Worm (Caenorhabditis elegans) whole organism, L2 larva: ENCODE results near the gene srh-25.

Source experiments
- C34F6.9 ChIP-seq: fragments of 150-350 bp; optimal IDR thresholded peaks from 2 replicates; lab custom pipeline; 2014; ENCODE audit warnings: missing biosample characterization, missing genetic modification characterization
- F13H6.1 ChIP-seq: sonication (generic microtip); optimal IDR thresholded peaks from 2 replicates; lab custom pipeline; 2016; ENCODE audit warnings: missing genetic modification characterization, missing compliant biosample characterization
- R02D3.7 ChIP-seq: fragments of 150-350 bp; optimal IDR thresholded peaks from 2 replicates; lab custom pipeline; 2014; ENCODE audit warnings: missing biosample characterization, missing genetic modification characterization
- Y55F3AM.14 ChIP-seq: fragments of 200-800 bp; sonication (Bioruptor generic); optimal IDR thresholded peaks from 2 replicates; lab custom pipeline; 2018; ENCODE audit warnings: mild to moderate bottlenecking, missing genetic modification characterization, missing compliant biosample characterization
- ZK546.5 ChIP-seq: sonication (generic microtip); optimal IDR thresholded peaks from 2 replicates; lab custom pipeline; 2017; ENCODE audit warnings: missing biosample characterization, missing genetic modification characterization
- alr-1 ChIP-seq: fragments of 150-350 bp; optimal IDR thresholded peaks from 2 replicates; lab custom pipeline; 2014; ENCODE audit warnings: missing biosample characterization, missing genetic modification characterization
- aly-2 ChIP-seq: fragments of 150-350 bp; optimal IDR thresholded peaks from 2 replicates; lab custom pipeline; 2014; ENCODE audit warnings: missing biosample characterization, missing genetic modification characterization
- ama-1 ChIP-seq: fragments of 150-350 bp; optimal IDR thresholded peaks from 2 replicates; lab custom pipeline; 2018; ENCODE audit warnings: inconsistent platforms
- blmp-1 ChIP-seq: sonication (generic microtip); optimal IDR thresholded peaks from 2 replicates; lab custom pipeline; 2017; ENCODE audit warnings: missing genetic modification characterization, mild to moderate bottlenecking, missing compliant biosample characterization, antibody characterized with exemption, moderate library complexity; ENCODE audit not compliant: insufficient read depth
- ceh-16 ChIP-seq: fragments of 150-350 bp; optimal IDR thresholded peaks from 2 replicates; lab custom pipeline; 2014; ENCODE audit warnings: missing biosample characterization, missing genetic modification characterization
- ceh-82 ChIP-seq: fragments of 150-350 bp; optimal IDR thresholded peaks from 2 replicates; lab custom pipeline; 2014; ENCODE audit warnings: missing biosample characterization, missing genetic modification characterization
- crh-2 ChIP-seq: sonication (generic microtip); optimal IDR thresholded peaks from 2 replicates; lab custom pipeline; 2017; ENCODE audit warnings: missing biosample characterization, missing genetic modification characterization
- dmd-4 ChIP-seq: sonication (generic microtip); optimal IDR thresholded peaks from 2 replicates; lab custom pipeline; 2017; ENCODE audit warnings: missing biosample characterization, missing genetic modification characterization
- egl-27 ChIP-seq: sonication (generic microtip); optimal IDR thresholded peaks from 3 replicates; lab custom pipeline; 2017; ENCODE audit warnings: missing biosample characterization, missing genetic modification reagents, missing genetic modification characterization
- elt-1 ChIP-seq: fragments of 150-350 bp; optimal IDR thresholded peaks from 2 replicates; lab custom pipeline; 2014; ENCODE audit warnings: missing biosample characterization, missing genetic modification characterization
- elt-3 ChIP-seq: sonication (generic microtip); optimal IDR thresholded peaks from 2 replicates; lab custom pipeline; 2017; ENCODE audit warnings: missing biosample characterization, missing genetic modification characterization
- fos-1 ChIP-seq: fragments of 150-350 bp; optimal IDR thresholded peaks from 2 replicates; lab custom pipeline; 2014; ENCODE audit warnings: missing biosample characterization, missing genetic modification characterization
- gmeb-1 ChIP-seq: fragments of 150-350 bp; optimal IDR thresholded peaks from 2 replicates; lab custom pipeline; 2014; ENCODE audit warnings: missing biosample characterization, missing genetic modification characterization
- lin-11 ChIP-seq: fragments of 150-350 bp; sonication (generic microtip); optimal IDR thresholded peaks from 2 replicates; lab custom pipeline; 2014; ENCODE audit warnings: missing biosample characterization, missing genetic modification characterization, inconsistent platforms, mixed read lengths
- lin-13 ChIP-seq: fragments of 150-350 bp; optimal IDR thresholded peaks from 2 replicates; lab custom pipeline; 2014; ENCODE audit warnings: missing biosample characterization, missing genetic modification reagents, missing genetic modification characterization
- lin-39 ChIP-seq: fragments of 150-350 bp; optimal IDR thresholded peaks from 2 replicates; lab custom pipeline; 2014; ENCODE audit warnings: missing biosample characterization, missing genetic modification reagents, missing genetic modification characterization
- lsy-2 ChIP-seq, 2 experiments: fragments of 150-350 bp in 1 of 2; sonication (generic microtip) in 1 of 2; optimal IDR thresholded peaks; 2 replicates each; lab custom pipeline; 2014 to 2017; ENCODE audit warnings: missing biosample characterization in 2 of 2, missing genetic modification characterization in 2 of 2
- mab-5 ChIP-seq: fragments of 150-350 bp; optimal IDR thresholded peaks from 2 replicates; lab custom pipeline; 2014; ENCODE audit warnings: missing biosample characterization, missing genetic modification characterization
- mbf-1 ChIP-seq: sonication (generic microtip); optimal IDR thresholded peaks from 2 replicates; lab custom pipeline; 2017; ENCODE audit warnings: missing biosample characterization, missing genetic modification characterization
- mdl-1 ChIP-seq, 2 experiments: fragments of 150-350 bp in 1 of 2; sonication (generic microtip) in 1 of 2; optimal IDR thresholded peaks; 2 replicates each; lab custom pipeline; 2017; ENCODE audit warnings: missing biosample characterization in 2 of 2, missing genetic modification characterization in 2 of 2
- nhr-10 ChIP-seq: sonication (generic microtip); optimal IDR thresholded peaks from 2 replicates; lab custom pipeline; 2017; ENCODE audit warnings: missing biosample characterization, missing genetic modification characterization
- nhr-11 ChIP-seq: fragments of 150-350 bp; optimal IDR thresholded peaks from 2 replicates; lab custom pipeline; 2014; ENCODE audit warnings: missing biosample characterization, missing genetic modification characterization
- nhr-12 ChIP-seq: fragments of 150-350 bp; optimal IDR thresholded peaks from 2 replicates; lab custom pipeline; 2014; ENCODE audit warnings: missing biosample characterization, missing genetic modification characterization
- nhr-129 ChIP-seq: fragments of 150-350 bp; optimal IDR thresholded peaks from 2 replicates; lab custom pipeline; 2014; ENCODE audit warnings: missing biosample characterization, missing genetic modification characterization
- nhr-21 ChIP-seq: fragments of 150-350 bp; optimal IDR thresholded peaks from 2 replicates; lab custom pipeline; 2014; ENCODE audit warnings: missing biosample characterization, missing genetic modification characterization
- nhr-23 ChIP-seq: fragments of 150-350 bp; optimal IDR thresholded peaks from 2 replicates; lab custom pipeline; 2014; ENCODE audit warnings: missing biosample characterization, missing genetic modification reagents, missing genetic modification characterization
- nhr-237 ChIP-seq: fragments of 150-350 bp; optimal IDR thresholded peaks from 2 replicates; lab custom pipeline; 2014; ENCODE audit warnings: missing biosample characterization, missing genetic modification characterization
- nhr-25 ChIP-seq: fragments of 150-350 bp; sonication (generic microtip); optimal IDR thresholded peaks from 3 replicates; lab custom pipeline; 2014; ENCODE audit warnings: missing biosample characterization, missing genetic modification characterization
- nhr-6 ChIP-seq: fragments of 150-350 bp; optimal IDR thresholded peaks from 2 replicates; lab custom pipeline; 2014; ENCODE audit warnings: missing biosample characterization, missing genetic modification characterization
- nhr-77 ChIP-seq: fragments of 150-350 bp; optimal IDR thresholded peaks from 2 replicates; lab custom pipeline; 2014; ENCODE audit warnings: missing biosample characterization, missing genetic modification characterization
- peb-1 ChIP-seq: fragments of 150-350 bp; optimal IDR thresholded peaks from 2 replicates; lab custom pipeline; 2014; ENCODE audit warnings: missing biosample characterization, missing genetic modification characterization
- sem-4 ChIP-seq: fragments of 150-350 bp; optimal IDR thresholded peaks from 2 replicates; lab custom pipeline; 2014; ENCODE audit warnings: missing biosample characterization, missing genetic modification reagents, missing genetic modification characterization
- skn-1 ChIP-seq: sonication (generic microtip); optimal IDR thresholded peaks from 2 replicates; lab custom pipeline; 2017; ENCODE audit warnings: missing biosample characterization, missing genetic modification characterization
- sma-3 ChIP-seq: sonication (generic microtip); optimal IDR thresholded peaks from 2 replicates; lab custom pipeline; 2016; ENCODE audit warnings: missing genetic modification reagents, missing genetic modification characterization, missing compliant biosample characterization
- sma-9 ChIP-seq, 2 experiments: fragments of 150-350 bp in 1 of 2; sonication (generic microtip) in 1 of 2; optimal IDR thresholded peaks; 2 replicates each; lab custom pipeline; 2014 to 2016; ENCODE audit warnings: missing genetic modification characterization in 2 of 2, mild to moderate bottlenecking in 1 of 2, missing biosample characterization in 1 of 2, missing compliant biosample characterization in 1 of 2, missing genetic modification reagents in 1 of 2, moderate library complexity in 1 of 2
- snpc-4 ChIP-seq: fragments of 150-350 bp; optimal IDR thresholded peaks from 2 replicates; lab custom pipeline; 2014; ENCODE audit warnings: missing biosample characterization, missing genetic modification characterization
- unc-39 ChIP-seq: fragments of 150-350 bp; optimal IDR thresholded peaks from 2 replicates; lab custom pipeline; 2014; ENCODE audit warnings: missing biosample characterization, missing genetic modification characterization
- unc-55 ChIP-seq: fragments of 150-350 bp; sonication (generic microtip); optimal IDR thresholded peaks from 3 replicates; lab custom pipeline; 2014; ENCODE audit warnings: missing biosample characterization, missing genetic modification reagents, missing genetic modification characterization
- unc-62 ChIP-seq: fragments of 150-350 bp; optimal IDR thresholded peaks from 2 replicates; lab custom pipeline; 2014; ENCODE audit warnings: missing biosample characterization, missing genetic modification reagents, missing genetic modification characterization
- zag-1 ChIP-seq: fragments of 150-350 bp; optimal IDR thresholded peaks from 2 replicates; lab custom pipeline; 2014; ENCODE audit warnings: missing biosample characterization, missing genetic modification characterization
- ztf-1 ChIP-seq: fragments of 200-800 bp; sonication (Bioruptor generic); conservative IDR thresholded peaks from 2 replicates; pipeline ENCODE4 v1.3.6; 2022; ENCODE audit warnings: missing genetic modification characterization, missing compliant biosample characterization
- ztf-11 ChIP-seq: sonication (generic microtip); optimal IDR thresholded peaks from 2 replicates; lab custom pipeline; 2017; ENCODE audit warnings: missing biosample characterization, missing genetic modification characterization
- ztf-4 ChIP-seq: fragments of 150-350 bp; optimal IDR thresholded peaks from 2 replicates; lab custom pipeline; 2014; ENCODE audit warnings: missing biosample characterization, missing genetic modification characterization

Gene srh-25

DNA sequence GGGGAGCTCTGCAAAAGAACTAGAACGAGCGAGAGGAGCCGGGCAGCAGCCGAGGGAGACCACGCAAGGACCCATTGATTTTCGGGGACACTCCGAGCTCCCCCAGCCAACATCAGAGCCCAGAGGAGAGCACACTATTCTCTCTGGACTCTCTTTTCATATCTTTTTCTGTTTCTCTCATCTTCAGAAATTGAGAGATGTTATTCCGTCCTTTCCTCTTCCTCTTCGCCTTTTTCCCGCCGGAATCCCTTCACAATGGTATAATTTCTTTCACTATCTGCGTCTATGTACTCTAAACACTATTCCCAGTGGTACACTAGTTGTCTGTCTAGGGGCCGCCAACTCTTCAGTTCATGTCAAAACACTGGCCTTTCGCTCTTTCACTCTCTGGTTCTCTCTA lies 31.8 kb upstream of the srh-25 start:
- peak; percentile 63 for TF ChIP-seq nhr-25 (tag; lab: Kevin White, UChicago)
- TF ChIP-seq alr-1 (tag; lab: Kevin White, UChicago), result no peak
- TF ChIP-seq aly-2, result no peak
- peak; percentile 20 for TF ChIP-seq fos-1 (tag; lab: Kevin White, UChicago)
- peak; percentile 73 for TF ChIP-seq Y55F3AM.14
- TF ChIP-seq nhr-10 (tag; lab: Kevin White, UChicago), result no peak
- no peak for TF ChIP-seq nhr-12 (tag; lab: Kevin White, UChicago)
- TF ChIP-seq ceh-82 (tag; lab: Kevin White, UChicago), result no peak
- TF ChIP-seq snpc-4 (tag; lab: Kevin White, UChicago), result peak; percentile 32
- TF ChIP-seq sma-9 (GFP tag; optimal IDR thresholded peaks at IDR 0.05; lab: Kevin White, UChicago), result peak; percentile 95
- TF ChIP-seq sma-9 (tag; optimal IDR thresholded peaks at IDR 0.05; lab: Kevin White, UChicago), result peak; percentile 23
- no peak for TF ChIP-seq peb-1 (tag; lab: Kevin White, UChicago)
- TF ChIP-seq unc-39, result no peak
- TF ChIP-seq lsy-2 (tag; optimal IDR thresholded peaks at IDR 0.05; lab: Kevin White, UChicago), result peak; percentile 55 to 84
- no peak for TF ChIP-seq elt-3 (tag; lab: Kevin White, UChicago)
- peak; percentile 64 for TF ChIP-seq lin-13 (GFP tag; lab: Kevin White, UChicago)
- TF ChIP-seq ztf-1 (GFP tag; lab: Robert Waterston, UW), result no peak
- TF ChIP-seq ztf-4 (tag; lab: Kevin White, UChicago), result peak; percentile 59
- peak; percentile 53 for TF ChIP-seq sma-3 (GFP tag; lab: Kevin White, UChicago)
- TF ChIP-seq ztf-11 (tag; lab: Kevin White, UChicago), result no peak
- no peak for TF ChIP-seq ama-1 (lab: Kevin White, UChicago)
- TF ChIP-seq elt-1 (tag; lab: Kevin White, UChicago), result no peak
- TF ChIP-seq ZK546.5, result no peak
- TF ChIP-seq nhr-129 (tag; lab: Kevin White, UChicago), result peak; percentile 86
- TF ChIP-seq C34F6.9 (tag; lab: Kevin White, UChicago), result peak; percentile 96
- TF ChIP-seq nhr-6 (tag; lab: Kevin White, UChicago), result no peak
- TF ChIP-seq ceh-16 (tag; lab: Kevin White, UChicago), result no peak
- peak; percentile 63 for TF ChIP-seq lin-11 (tag; lab: Kevin White, UChicago)
- TF ChIP-seq nhr-23 (tag; lab: Kevin White, UChicago), result no peak
- TF ChIP-seq mdl-1 (tag; optimal IDR thresholded peaks at IDR 0.05; lab: Kevin White, UChicago), result peak in 1 of 2 experiments; percentile 67
- peak; percentile 90 for TF ChIP-seq unc-55
- TF ChIP-seq nhr-21, result peak; percentile 66
- no peak for TF ChIP-seq mbf-1 (tag; lab: Kevin White, UChicago)
- TF ChIP-seq unc-62, result no peak
- no peak for TF ChIP-seq nhr-77
- peak; percentile 93 for TF ChIP-seq zag-1
- TF ChIP-seq gmeb-1 (tag; lab: Kevin White, UChicago), result peak; percentile 55
- peak; percentile 89 for TF ChIP-seq crh-2
- TF ChIP-seq blmp-1 (tag; lab: Kevin White, UChicago), result peak; percentile 26
- no peak for TF ChIP-seq lin-39 (tag; lab: Kevin White, UChicago)
- no peak for TF ChIP-seq dmd-4 (tag; lab: Kevin White, UChicago)
- no peak for TF ChIP-seq nhr-11 (tag; lab: Kevin White, UChicago)
- TF ChIP-seq mab-5 (tag; lab: Kevin White, UChicago), result peak; percentile 21
- peak; percentile 96 for TF ChIP-seq F13H6.1 (tag; lab: Kevin White, UChicago)
- peak; percentile 79 for TF ChIP-seq egl-27 (tag; lab: Kevin White, UChicago)
- TF ChIP-seq R02D3.7, result no peak
- no peak for TF ChIP-seq skn-1 (tag; lab: Kevin White, UChicago)
- TF ChIP-seq nhr-237 (tag; lab: Kevin White, UChicago), result no peak
- TF ChIP-seq sem-4, result peak; percentile 80
